Worm (Caenorhabditis elegans): Measurements from ENCODE around the gene lron-4.

DNA sequence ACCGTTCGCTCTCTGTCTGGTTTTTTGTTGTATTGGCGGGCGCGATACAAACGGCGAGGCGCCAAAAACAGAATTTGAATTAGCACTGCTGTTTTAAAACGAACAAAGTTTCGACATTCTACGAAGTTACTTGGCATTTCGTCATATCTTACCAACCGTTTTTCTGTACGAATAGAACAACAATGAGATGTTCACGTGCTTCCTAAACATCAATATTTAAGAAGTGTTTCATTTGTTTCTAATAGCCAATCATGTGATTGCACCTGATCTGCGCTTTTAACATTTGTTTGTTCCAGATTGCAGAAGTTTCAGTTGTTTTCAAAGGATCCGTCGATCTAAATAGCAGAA, 17.1 kb upstream of the lron-4 start:
- TF ChIP-seq snpc-4 (tag; optimal IDR thresholded peaks at IDR 0.05), result no peak
- no peak for TF ChIP-seq tra-1 (GFP tag; IDR thresholded peaks at IDR 0.05)
- no peak for TF ChIP-seq lin-15B (tag; optimal IDR thresholded peaks at IDR 0.05)
- TF ChIP-seq pqm-1 (tag; optimal IDR thresholded peaks at IDR 0.05), result no peak
- no peak for TF ChIP-seq nhr-111 (GFP tag; optimal IDR thresholded peaks at IDR 0.05)
- no peak for TF ChIP-seq aly-2 (tag; optimal IDR thresholded peaks at IDR 0.05)
